Fruit fly (Drosophila melanogaster) whole organism, pupa: Measurements from ENCODE around the gene CG13373.

Experiments
- CG10348 ChIP-seq: fragments of 200-800 bp; sonication (Bioruptor generic); IDR thresholded peaks from 2 replicates; pipeline ENCODE4 v1.3.6; 2022; ENCODE audit warnings: missing biosample characterization, missing genetic modification characterization
- CG12605 ChIP-seq: fragments of 200-800 bp; sonication (Bioruptor generic); IDR thresholded peaks from 2 replicates; pipeline ENCODE4 v1.3.6; 2022; ENCODE audit warnings: missing biosample characterization, missing genetic modification characterization
- CG13204 ChIP-seq: fragments of 200-800 bp; sonication (Bioruptor generic); optimal IDR thresholded peaks from 2 replicates; lab custom pipeline; 2018; ENCODE audit warnings: missing biosample characterization, mild to moderate bottlenecking, missing genetic modification characterization, moderate library complexity
- CG14655 ChIP-seq: fragments of 200-800 bp; sonication (Bioruptor generic); optimal IDR thresholded peaks from 3 replicates; lab custom pipeline; 2017; ENCODE audit warnings: mild to moderate bottlenecking, missing biosample characterization, missing genetic modification reagents, missing genetic modification characterization
- CG15710 ChIP-seq: fragments of 200-800 bp; sonication (Bioruptor generic); optimal IDR thresholded peaks from 2 replicates; lab custom pipeline; 2018; ENCODE audit warnings: missing biosample characterization, mild to moderate bottlenecking, missing genetic modification characterization, moderate library complexity
- CG17806 ChIP-seq: fragments of 200-800 bp; sonication (Bioruptor generic); optimal IDR thresholded peaks from 2 replicates; lab custom pipeline; 2018; ENCODE audit warnings: missing biosample characterization, mild to moderate bottlenecking, missing genetic modification characterization, moderate library complexity
- CG32121 ChIP-seq: fragments of 200-800 bp; sonication (Bioruptor generic); IDR thresholded peaks from 2 replicates; pipeline ENCODE4 v1.3.6; 2022; ENCODE audit warnings: missing biosample characterization, missing genetic modification characterization
- CG34367 ChIP-seq: fragments of 200-800 bp; sonication (Bioruptor generic); optimal IDR thresholded peaks from 2 replicates; lab custom pipeline; 2018; ENCODE audit warnings: missing biosample characterization, mild to moderate bottlenecking, missing genetic modification characterization
- CG4496 ChIP-seq: fragments of 200-800 bp; sonication (Bioruptor generic); IDR thresholded peaks from 3 replicates; pipeline ENCODE4 v1.3.6; 2022; ENCODE audit warnings: missing biosample characterization, missing genetic modification characterization
- CG8159 ChIP-seq: fragments of 200-800 bp; sonication (Bioruptor generic); optimal IDR thresholded peaks from 3 replicates; lab custom pipeline; 2018; ENCODE audit warnings: missing biosample characterization, mild to moderate bottlenecking, missing genetic modification characterization, moderate library complexity
- CG8301 ChIP-seq: fragments of 200-800 bp; sonication (Bioruptor generic); optimal IDR thresholded peaks from 2 replicates; lab custom pipeline; 2018; ENCODE audit warnings: missing biosample characterization, mild to moderate bottlenecking, missing genetic modification characterization
- CG9948 ChIP-seq: fragments of 200-800 bp; sonication (Bioruptor generic); optimal IDR thresholded peaks from 2 replicates; lab custom pipeline; 2018; ENCODE audit warnings: missing biosample characterization, mild to moderate bottlenecking, missing genetic modification characterization, moderate library complexity
- D1 ChIP-seq: fragments of 200-800 bp; sonication (Bioruptor generic); optimal IDR thresholded peaks from 2 replicates; lab custom pipeline; 2018; ENCODE audit warnings: missing biosample characterization, mild to moderate bottlenecking, missing genetic modification characterization, moderate library complexity
- EcR ChIP-seq: fragments of 200-800 bp; sonication (Bioruptor generic); optimal IDR thresholded peaks from 3 replicates; lab custom pipeline; 2019; ENCODE audit warnings: missing biosample characterization, missing genetic modification characterization, mild to moderate bottlenecking, moderate library complexity, missing genetic modification reagents
- Ets98B ChIP-seq: fragments of 200-800 bp; sonication (Bioruptor generic); IDR thresholded peaks from 2 replicates; pipeline ENCODE4 v1.3.6; 2022; ENCODE audit warnings: missing biosample characterization, missing genetic modification characterization
- Pif1A ChIP-seq: fragments of 200-800 bp; sonication (Bioruptor generic); optimal IDR thresholded peaks from 3 replicates; lab custom pipeline; 2016; ENCODE audit warnings: missing biosample characterization, missing genetic modification characterization
- Pif1B ChIP-seq: fragments of 200-800 bp; sonication (Bioruptor generic); optimal IDR thresholded peaks from 3 replicates; lab custom pipeline; 2016; ENCODE audit warnings: missing biosample characterization, missing genetic modification characterization
- Snoo ChIP-seq: fragments of 200-800 bp; sonication (Bioruptor generic); optimal IDR thresholded peaks from 3 replicates; lab custom pipeline; 2017; ENCODE audit warnings: missing biosample characterization, mild to moderate bottlenecking, missing genetic modification characterization, inconsistent platforms
- fd96Ca ChIP-seq: fragments of 200-800 bp; sonication (Bioruptor generic); IDR thresholded peaks from 3 replicates; pipeline ENCODE4 v1.3.6; 2022; ENCODE audit warnings: missing biosample characterization, missing genetic modification characterization
- gl ChIP-seq: fragments of 200-800 bp; sonication (Bioruptor generic); optimal IDR thresholded peaks from 2 replicates; lab custom pipeline; 2018; ENCODE audit warnings: missing biosample characterization, mild to moderate bottlenecking, missing genetic modification characterization
- rn ChIP-seq: fragments of 200-800 bp; sonication (Bioruptor generic); IDR thresholded peaks from 2 replicates; pipeline ENCODE4 v1.3.6; 2022; ENCODE audit warnings: missing biosample characterization, missing genetic modification characterization

The CG13373 gene

DNA sequence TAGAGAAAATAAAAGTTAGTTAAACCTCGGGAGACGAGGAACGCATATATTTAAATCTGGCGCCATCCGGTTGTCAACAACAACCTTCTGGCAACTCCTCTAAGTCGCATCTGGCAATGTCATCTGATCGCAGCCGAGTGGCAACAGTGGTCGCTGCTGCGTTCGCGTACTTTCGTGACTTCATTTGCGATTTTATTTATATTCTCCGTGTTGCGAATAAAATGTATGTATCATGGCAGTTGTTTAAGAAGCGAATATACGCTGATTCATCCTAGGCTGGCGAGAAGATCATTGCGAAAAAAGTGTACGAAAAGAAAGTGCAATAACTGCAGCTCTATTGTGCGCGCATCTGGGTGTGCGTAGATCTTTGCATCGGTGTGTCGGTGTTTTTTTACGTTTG is 19.5 kb downstream of the CG13373 start, which contains the start of gene svr:
Gene svr, plus strand, starts transcription at position 121 of the 400 bp plus-strand sequence.
- TF ChIP-seq EcR (GFP tag; lab: Kevin White, UChicago) (peak; percentile 40), CG10348 (GFP tag; lab: Robert Waterston, UW) (no peak)
- TF ChIP-seq, all 21 proteins: peak for 1

- TF ChIP-seq gl (tag; lab: Kevin White, UChicago) (no peak), CG8159 (tag; lab: Kevin White, UChicago) (no peak), CG8301 (tag; lab: Kevin White, UChicago) (no peak), CG34367 (no peak), CG13204 (GFP tag; lab: Kevin White, UChicago) (no peak), D1 (tag; lab: Kevin White, UChicago) (no peak), rn (GFP tag; lab: Robert Waterston, UW) (no peak), CG9948 (no peak), EcR (GFP tag; lab: Kevin White, UChicago) (no peak), CG4496 (GFP tag; lab: Robert Waterston, UW) (no peak), Pif1B (GFP tag; lab: Kevin White, UChicago) (no peak), CG10348 (GFP tag; lab: Robert Waterston, UW) (no peak), fd96Ca (GFP tag; lab: Robert Waterston, UW) (no peak), Snoo (tag; lab: Kevin White, UChicago) (no peak), CG14655 (GFP tag; lab: Kevin White, UChicago) (no peak), CG17806 (no peak), Pif1A (GFP tag; lab: Kevin White, UChicago) (no peak), Ets98B (GFP tag; lab: Robert Waterston, UW) (no peak), CG12605 (no peak)
- TF ChIP-seq, all 21 proteins: peak for 0
Observed at dm6 chrX:497425-497824, 20.6 kb downstream of the CG13373 start.

- TF ChIP-seq CG4496 (GFP tag; lab: Robert Waterston, UW) (0 out of 3 replicates have a peak, but pooled peaks have one; percentile 21), fd96Ca (GFP tag; lab: Robert Waterston, UW) (0 out of 3 replicates have a peak, but pooled peaks have one; percentile 18), Snoo (tag; lab: Kevin White, UChicago) (no peak)
Observed at dm6 chrX:498434-498833, 21.6 kb downstream of the CG13373 start.

- TF ChIP-seq CG32121 (GFP tag; lab: Robert Waterston, UW) (no peak), EcR (GFP tag; lab: Kevin White, UChicago) (peak; percentile 74)
Observed at dm6 chrX:498924-499588, 22.3 kb downstream of the CG13373 start.

DNA sequence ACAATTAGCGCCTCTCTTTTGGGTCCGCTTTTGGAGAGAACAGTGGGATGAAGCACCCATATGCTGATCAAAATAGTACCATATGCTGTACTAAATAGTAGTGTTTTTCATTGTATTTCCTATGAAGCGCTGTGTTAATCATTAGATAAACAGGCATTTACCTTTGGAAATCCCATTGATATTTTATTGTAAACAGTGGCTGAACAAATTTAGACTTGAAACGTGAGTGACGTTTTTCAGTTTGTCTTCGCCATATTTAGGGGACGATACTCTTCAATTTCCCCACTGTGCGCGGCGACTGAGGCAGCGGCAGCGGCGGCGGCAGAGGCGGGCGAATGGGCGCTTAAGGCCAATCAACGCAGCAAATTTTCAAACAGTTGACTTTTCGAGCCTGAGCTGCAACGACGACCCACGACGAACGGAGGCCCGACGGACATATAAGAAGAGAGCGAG is 22.8 kb downstream of the CG13373 start:
- TF ChIP-seq Pif1A (GFP tag; lab: Kevin White, UChicago) (no peak), EcR (GFP tag; lab: Kevin White, UChicago) (no peak), Ets98B (GFP tag; lab: Robert Waterston, UW) (peak; percentile 56), CG12605 (peak; percentile 34; the same call in 1 of the 2 replicates), CG9948 (peak; percentile 70), CG8301 (tag; lab: Kevin White, UChicago) (peak; percentile 77), D1 (tag; lab: Kevin White, UChicago) (no peak), CG34367 (peak; percentile 67), CG4496 (GFP tag; lab: Robert Waterston, UW) (peak; percentile 66), CG15710 (tag; lab: Kevin White, UChicago) (peak; percentile 67), Pif1B (GFP tag; lab: Kevin White, UChicago) (peak; percentile 61), CG32121 (GFP tag; lab: Robert Waterston, UW) (peak; percentile 81), fd96Ca (GFP tag; lab: Robert Waterston, UW) (peak; percentile 84), CG13204 (GFP tag; lab: Kevin White, UChicago) (peak; percentile 69), CG10348 (GFP tag; lab: Robert Waterston, UW) (peak; percentile 37; the same call in 1 of the 2 replicates), CG14655 (GFP tag; lab: Kevin White, UChicago) (no peak), CG17806 (peak; percentile 63), gl (tag; lab: Kevin White, UChicago) (peak; percentile 26), rn (GFP tag; lab: Robert Waterston, UW) (peak; percentile 29; the same call in 1 of the 2 replicates), Snoo (tag; lab: Kevin White, UChicago) (peak; percentile 61), CG8159 (tag; lab: Kevin White, UChicago) (peak; percentile 76)

- TF ChIP-seq EcR (GFP tag; lab: Kevin White, UChicago) = peak; percentile 65
- TF ChIP-seq CG8301 (tag; lab: Kevin White, UChicago) = no peak
Observed at dm6 chrX:509117-509516, 32.3 kb downstream of the CG13373 start, which contains the start of gene arg. TSS of gene arg (plus strand) at chrX:509435.
